Fruit fly (Drosophila melanogaster) whole organism, wandering third instar larva: ENCODE measurements around the gene CG4133.

Experiments used
- Abd-B ChIP-seq: fragments of >200 bp; optimal IDR thresholded peaks from 2 replicates; lab custom pipeline; 2017; ENCODE audit warnings: missing biosample characterization, missing genetic modification characterization
- CG32264 ChIP-seq: fragments of 200-800 bp; sonication (Bioruptor generic); optimal IDR thresholded peaks from 2 replicates; lab custom pipeline; 2016; ENCODE audit warnings: missing biosample characterization, missing genetic modification characterization
- CG9705 ChIP-seq: fragments of 200-800 bp; sonication (Bioruptor generic); optimal IDR thresholded peaks from 2 replicates; lab custom pipeline; 2018; ENCODE audit warnings: missing biosample characterization, mild to moderate bottlenecking, missing genetic modification characterization
- CrebA ChIP-seq: fragments of 200-800 bp; sonication (Bioruptor generic); optimal IDR thresholded peaks from 2 replicates; lab custom pipeline; 2016; ENCODE audit warnings: missing biosample characterization, mild to moderate bottlenecking, missing genetic modification characterization, borderline replicate concordance
- Dfd ChIP-seq: fragments of >200 bp; optimal IDR thresholded peaks from 2 replicates; lab custom pipeline; 2017; ENCODE audit warnings: missing biosample characterization, missing genetic modification characterization
- Dif ChIP-seq: fragments of 200-275, 200-300 bp; sonication (Bioruptor generic); optimal IDR thresholded peaks from 2 replicates; lab custom pipeline; 2018; ENCODE audit warnings: missing biosample characterization, missing genetic modification characterization; ENCODE audit not compliant: partially characterized antibody
- GATAd ChIP-seq: sonication (Bioruptor generic); optimal IDR thresholded peaks from 2 replicates; lab custom pipeline; 2016; ENCODE audit warnings: missing biosample characterization, missing genetic modification characterization
- HLH106 ChIP-seq: fragments of 200-800 bp; optimal IDR thresholded peaks from 3 replicates; lab custom pipeline; 2019; ENCODE audit warnings: missing biosample characterization, mild to moderate bottlenecking, missing genetic modification characterization, moderate library complexity
- Hnf4 ChIP-seq: fragments of 200-800 bp; sonication (Bioruptor generic); optimal IDR thresholded peaks from 2 replicates; lab custom pipeline; 2016; ENCODE audit warnings: missing biosample characterization, mild to moderate bottlenecking, missing genetic modification characterization
- Hr78 ChIP-seq: fragments of >200 bp; optimal IDR thresholded peaks from 2 replicates; lab custom pipeline; 2017; ENCODE audit warnings: missing biosample characterization, missing genetic modification characterization
- Hr83 ChIP-seq: fragments of 200-300 bp; sonication (Bioruptor generic); optimal IDR thresholded peaks from 2 replicates; lab custom pipeline; 2016; ENCODE audit warnings: missing biosample characterization, mild to moderate bottlenecking, missing genetic modification characterization, moderate library complexity; ENCODE audit not compliant: poor library complexity, severe bottlenecking
- Jra ChIP-seq: sonication (Bioruptor generic); optimal IDR thresholded peaks from 2 replicates; lab custom pipeline; 2016; ENCODE audit warnings: missing biosample characterization, missing genetic modification characterization
- Mio ChIP-seq: sonication (Bioruptor generic); optimal IDR thresholded peaks from 2 replicates; lab custom pipeline; 2016; ENCODE audit warnings: missing biosample characterization, missing genetic modification characterization
- Myc ChIP-seq: fragments of >200 bp; optimal IDR thresholded peaks from 2 replicates; lab custom pipeline; 2017
- N ChIP-seq: fragments of >200 bp; optimal IDR thresholded peaks from 2 replicates; lab custom pipeline; 2018; ENCODE audit warnings: missing biosample characterization, missing external identifiers, missing genetic modification characterization
- OdsH ChIP-seq: fragments of 200-800 bp; sonication (Bioruptor generic); optimal IDR thresholded peaks from 2 replicates; lab custom pipeline; 2016; ENCODE audit warnings: missing biosample characterization, mild to moderate bottlenecking, missing genetic modification characterization
- Rel ChIP-seq, 2 experiments: fragments of 200-800 bp; sonication (Bioruptor generic) in 1 of 2; optimal IDR thresholded peaks; 2 replicates in 1 of 2; 3 replicates in 1 of 2; lab custom pipeline; 2016 to 2019; ENCODE audit warnings: mild to moderate bottlenecking in 2 of 2, missing biosample characterization in 2 of 2, missing genetic modification characterization in 2 of 2, moderate library complexity in 1 of 2
- Sp1 ChIP-seq: fragments of 200-800 bp; sonication (Bioruptor generic); optimal IDR thresholded peaks from 3 replicates; lab custom pipeline; 2019; ENCODE audit warnings: missing biosample characterization, mild to moderate bottlenecking, missing genetic modification characterization, moderate library complexity
- Vsx2 ChIP-seq: fragments of 200-300, 225-300 bp; sonication (Bioruptor generic); optimal IDR thresholded peaks from 2 replicates; lab custom pipeline; 2018; ENCODE audit warnings: missing biosample characterization, missing genetic modification characterization; ENCODE audit not compliant: partially characterized antibody
- br ChIP-seq: fragments of 200-800 bp; sonication (Bioruptor generic); optimal IDR thresholded peaks from 2 replicates; lab custom pipeline; 2016; ENCODE audit warnings: missing biosample characterization, missing genetic modification characterization
- brk ChIP-seq: fragments of 200-800 bp; sonication (Bioruptor generic); optimal IDR thresholded peaks from 2 replicates; lab custom pipeline; 2016; ENCODE audit warnings: missing biosample characterization, mild to moderate bottlenecking, missing genetic modification characterization
- dl ChIP-seq, 2 experiments: fragments of 175-275, 200-275 bp in 1 of 2; fragments of 200-275 bp in 1 of 2; sonication (Bioruptor generic); optimal IDR thresholded peaks; lab custom pipeline; 2018; ENCODE audit warnings: mild to moderate bottlenecking in 2 of 2, missing biosample characterization in 2 of 2, missing genetic modification characterization in 2 of 2, moderate library complexity in 2 of 2; ENCODE audit not compliant: partially characterized antibody in 2 of 2, insufficient read depth in 1 of 2
- dmrt93B ChIP-seq: fragments of 200-800 bp; sonication (Bioruptor generic); optimal IDR thresholded peaks from 2 replicates; lab custom pipeline; 2018; ENCODE audit warnings: missing biosample characterization, mild to moderate bottlenecking, missing genetic modification characterization
- dsf ChIP-seq: sonication (Bioruptor generic); optimal IDR thresholded peaks from 2 replicates; lab custom pipeline; 2016; ENCODE audit warnings: missing biosample characterization, missing genetic modification characterization, borderline replicate concordance
- ey ChIP-seq: fragments of 200-800 bp; sonication (Bioruptor generic); optimal IDR thresholded peaks from 2 replicates; lab custom pipeline; 2016; ENCODE audit warnings: missing biosample characterization, missing genetic modification characterization
- foxo ChIP-seq, 2 experiments: fragments of 200-800 bp; sonication (Bioruptor generic); optimal IDR thresholded peaks; 2 replicates in 1 of 2; 3 replicates in 1 of 2; lab custom pipeline; 2016 to 2017; ENCODE audit warnings: missing biosample characterization in 2 of 2, missing genetic modification characterization in 2 of 2
- fru ChIP-seq: fragments of 200-800 bp; sonication (Bioruptor generic); optimal IDR thresholded peaks from 3 replicates; lab custom pipeline; 2016; ENCODE audit warnings: missing biosample characterization, mild to moderate bottlenecking, missing genetic modification characterization
- h ChIP-seq: fragments of 200-800 bp; sonication (Bioruptor generic); optimal IDR thresholded peaks from 3 replicates; lab custom pipeline; 2016; ENCODE audit warnings: missing biosample characterization, mild to moderate bottlenecking, missing genetic modification characterization
- jim ChIP-seq: fragments of 175-275, 200-325 bp; sonication (Bioruptor generic); optimal IDR thresholded peaks from 2 replicates; lab custom pipeline; 2016; ENCODE audit warnings: missing biosample characterization, mild to moderate bottlenecking, missing genetic modification characterization
- lola ChIP-seq: fragments of >200 bp; optimal IDR thresholded peaks from 2 replicates; lab custom pipeline; 2017; ENCODE audit warnings: missing biosample characterization, missing genetic modification characterization
- pan ChIP-seq: fragments of >200 bp; optimal IDR thresholded peaks from 2 replicates; lab custom pipeline; 2017
- psq ChIP-seq: fragments of 200-800 bp; sonication (Bioruptor generic); optimal IDR thresholded peaks from 3 replicates; lab custom pipeline; 2017; ENCODE audit warnings: missing biosample characterization, mild to moderate bottlenecking, missing genetic modification characterization, moderate library complexity
- rgr ChIP-seq: fragments of 200-800 bp; sonication (Bioruptor generic); optimal IDR thresholded peaks from 3 replicates; lab custom pipeline; 2016; ENCODE audit warnings: missing biosample characterization, mild to moderate bottlenecking, missing genetic modification characterization
- sage ChIP-seq: fragments of 200-800 bp; sonication (Bioruptor generic); optimal IDR thresholded peaks from 2 replicates; lab custom pipeline; 2016; ENCODE audit warnings: missing biosample characterization, mild to moderate bottlenecking, missing genetic modification characterization
- sv ChIP-seq: fragments of 200-800 bp; sonication (Bioruptor generic); optimal IDR thresholded peaks from 3 replicates; lab custom pipeline; 2016; ENCODE audit warnings: missing biosample characterization, missing genetic modification characterization
- tai ChIP-seq: sonication (Bioruptor generic); optimal IDR thresholded peaks from 2 replicates; lab custom pipeline; 2016; ENCODE audit warnings: missing biosample characterization, missing genetic modification characterization
- usp ChIP-seq: fragments of >200 bp; optimal IDR thresholded peaks from 2 replicates; lab custom pipeline; 2017; ENCODE audit warnings: missing biosample characterization, missing genetic modification characterization
- woc ChIP-seq: sonication (Bioruptor generic); optimal IDR thresholded peaks from 2 replicates; lab custom pipeline; 2016; ENCODE audit warnings: missing biosample characterization, mild to moderate bottlenecking, missing genetic modification characterization

The CG4133 gene

DNA sequence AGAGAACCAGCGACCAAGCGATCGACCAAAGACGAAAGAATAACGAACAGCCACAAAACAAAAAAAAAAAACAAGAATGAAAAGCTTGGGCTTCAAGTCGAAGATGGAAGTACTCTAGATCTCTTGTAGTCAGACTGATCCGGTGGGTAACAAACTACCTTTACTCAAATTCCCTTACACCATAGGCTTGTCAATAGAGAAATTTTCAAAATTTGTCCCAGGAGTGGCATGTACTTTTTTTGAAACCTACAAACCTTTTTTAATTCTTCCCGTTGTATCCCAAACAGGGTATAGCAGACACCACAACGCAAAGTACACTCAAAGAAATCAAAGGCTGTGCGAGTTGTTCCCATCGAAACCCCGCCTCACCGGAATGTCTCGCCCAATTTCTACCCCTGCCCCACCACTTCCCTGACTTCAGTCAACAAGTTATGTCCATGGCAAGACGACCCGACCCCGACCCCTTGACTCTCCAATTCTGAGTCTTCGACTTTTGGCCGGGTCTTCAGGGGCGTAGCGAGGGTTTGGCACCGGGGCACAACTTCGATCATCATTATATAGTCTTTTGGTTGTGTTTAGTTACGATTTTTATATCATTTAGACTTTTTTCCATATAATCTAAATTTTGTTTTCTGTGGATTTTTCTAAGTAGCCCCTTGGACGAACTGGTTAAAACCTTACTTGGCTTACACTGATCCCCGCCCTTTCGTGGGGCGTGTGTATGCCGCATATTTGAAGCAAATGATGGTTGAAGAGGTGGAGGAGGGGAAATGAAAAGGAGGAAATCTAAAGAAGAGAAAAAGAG is 25.4 kb upstream of the CG4133 start:
- TF ChIP-seq CrebA (peak; percentile 24), Hr83 (GFP tag; lab: Kevin White, UChicago) (no peak), fru (GFP tag; lab: Kevin White, UChicago) (peak; percentile 96), foxo (GFP tag; optimal IDR thresholded peaks at IDR 0.05; lab: Kevin White, UChicago) (peak; percentile 73 to 96), sv (GFP tag; lab: Kevin White, UChicago) (peak; percentile 0), Vsx2 (GFP tag; lab: Kevin White, UChicago) (no peak), jim (GFP tag; lab: Kevin White, UChicago) (no peak), woc (GFP tag; lab: Kevin White, UChicago) (peak; percentile 96), psq (GFP tag; lab: Kevin White, UChicago) (peak; percentile 97), ey (GFP tag; lab: Kevin White, UChicago) (peak; percentile 96), HLH106 (tag; lab: Kevin White, UChicago) (peak; percentile 94), dl (GFP tag; optimal IDR thresholded peaks at IDR 0.05; lab: Kevin White, UChicago; ENCODE audit: insufficient read depth in 1 of 2, partially characterized antibody in 2 of 2) (no peak), GATAd (GFP tag; lab: Kevin White, UChicago) (no peak), Sp1 (peak; percentile 94), Hr78 (GFP tag; lab: Kevin White, UChicago) (no peak), OdsH (peak; percentile 95), tai (GFP tag; lab: Kevin White, UChicago) (peak; percentile 90), sage (GFP tag; lab: Kevin White, UChicago) (peak; percentile 93), N (GFP tag; lab: Kevin White, UChicago) (no peak), Abd-B (GFP tag; lab: Kevin White, UChicago) (no peak), Hnf4 (GFP tag; lab: Kevin White, UChicago) (peak; percentile 95), Jra (GFP tag; lab: Kevin White, UChicago) (peak; percentile 76), dsf (GFP tag; lab: Kevin White, UChicago) (peak; percentile 82), brk (GFP tag; lab: Kevin White, UChicago) (peak; percentile 89), h (GFP tag; lab: Kevin White, UChicago) (peak; percentile 97), Dif (GFP tag; lab: Kevin White, UChicago) (no peak), usp (GFP tag; lab: Kevin White, UChicago) (no peak), Myc (no peak), Rel (GFP tag; optimal IDR thresholded peaks at IDR 0.05; lab: Kevin White, UChicago) (no peak), Rel (tag; optimal IDR thresholded peaks at IDR 0.05; lab: Kevin White, UChicago) (peak; percentile 61), pan (lab: Kevin White, UChicago) (no peak), lola (no peak), CG9705 (GFP tag; lab: Kevin White, UChicago) (peak; percentile 82), br (GFP tag; lab: Kevin White, UChicago) (peak; percentile 96), rgr (GFP tag; lab: Kevin White, UChicago) (peak; percentile 93), Dfd (GFP tag; lab: Kevin White, UChicago) (no peak), Mio (GFP tag; lab: Kevin White, UChicago) (peak; percentile 59), CG32264 (peak; percentile 87), dmrt93B (GFP tag; lab: Kevin White, UChicago) (peak; percentile 89)
